Fruit fly (Drosophila melanogaster) whole organism, prepupa: ENCODE results near the gene Pino.

Source experiments
- CG1621 ChIP-seq: fragments of 200-800 bp; sonication (Bioruptor generic); optimal IDR thresholded peaks from 3 replicates; lab custom pipeline; 2018; ENCODE audit warnings: missing biosample characterization, mild to moderate bottlenecking, missing genetic modification characterization
- CG6276 ChIP-seq: fragments of 200-800 bp; sonication (Bioruptor generic); optimal IDR thresholded peaks from 2 replicates; lab custom pipeline; 2017; ENCODE audit warnings: missing biosample characterization, mild to moderate bottlenecking, missing genetic modification characterization
- CG9139 ChIP-seq: fragments of 200-800 bp; sonication (Bioruptor generic); optimal IDR thresholded peaks from 3 replicates; lab custom pipeline; 2017; ENCODE audit warnings: missing biosample characterization, mild to moderate bottlenecking, missing genetic modification characterization
- Eip78C ChIP-seq: fragments of 200-800 bp; sonication (Bioruptor generic); peaks from one replicate; lab custom pipeline; 2016; ENCODE audit warnings: missing biosample characterization, missing genetic modification characterization
- Ets21C ChIP-seq: fragments of 200-800 bp; sonication (Bioruptor generic); optimal IDR thresholded peaks from 3 replicates; lab custom pipeline; 2016; ENCODE audit warnings: missing biosample characterization, missing genetic modification characterization
- Gug ChIP-seq: fragments of 200-800 bp; sonication (Bioruptor generic); IDR thresholded peaks from 2 replicates; pipeline ENCODE4 v1.3.6; 2022; ENCODE audit warnings: missing biosample characterization, missing genetic modification characterization
- Hr4 ChIP-seq: fragments of 200-800 bp; sonication (Bioruptor generic); optimal IDR thresholded peaks from 3 replicates; lab custom pipeline; 2016; ENCODE audit warnings: missing biosample characterization, missing genetic modification characterization
- Sox102F ChIP-seq: fragments of 200-800 bp; sonication (Bioruptor generic); optimal IDR thresholded peaks from 2 replicates; lab custom pipeline; 2016; ENCODE audit warnings: missing biosample characterization, mild to moderate bottlenecking, missing genetic modification characterization
- eg ChIP-seq: fragments of 200-800 bp; sonication (Bioruptor generic); IDR thresholded peaks from 3 replicates; pipeline ENCODE4 v1.3.6; 2022; ENCODE audit warnings: missing biosample characterization, missing genetic modification characterization
- lz ChIP-seq: fragments of 200-800 bp; sonication (Bioruptor generic); optimal IDR thresholded peaks from 3 replicates; lab custom pipeline; 2016; ENCODE audit warnings: missing biosample characterization, missing genetic modification characterization
- net ChIP-seq: fragments of 200-800 bp; sonication (Bioruptor generic); optimal IDR thresholded peaks from 3 replicates; lab custom pipeline; 2016; ENCODE audit warnings: missing biosample characterization, missing genetic modification characterization

DNA sequence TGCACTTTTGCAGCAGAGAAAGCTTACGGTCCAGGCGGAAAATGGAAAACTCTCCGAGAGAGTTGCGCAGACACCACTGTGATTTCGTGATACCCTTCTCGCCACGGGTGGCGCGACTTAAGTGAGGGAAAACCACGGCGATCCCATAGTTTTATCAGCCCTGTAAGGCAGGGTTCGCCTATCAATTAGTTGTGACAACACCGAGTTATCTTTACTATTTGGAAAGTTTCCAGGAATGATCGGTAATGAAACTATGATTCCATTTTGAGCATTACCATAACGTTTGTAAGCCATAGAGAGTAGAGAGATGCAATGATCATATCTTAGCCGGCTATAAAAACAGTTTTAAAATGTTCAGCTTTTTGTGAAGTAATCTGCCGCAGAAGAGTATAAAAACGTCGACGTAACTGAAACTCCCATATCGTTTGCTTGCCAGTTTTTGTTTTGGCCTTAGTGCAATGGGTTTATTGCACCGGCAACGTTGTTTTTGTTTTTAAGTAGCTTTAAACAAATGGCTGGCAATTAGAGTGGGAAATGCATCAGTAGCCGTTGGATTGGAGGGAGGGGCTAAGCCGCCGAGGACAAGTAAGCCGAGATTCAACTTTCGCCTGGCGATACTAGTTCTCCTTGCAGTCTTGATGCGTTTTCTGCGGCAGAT, 28.0 kb upstream of the Pino start:
- TF ChIP-seq CG6276 (GFP tag; lab: Kevin White, UChicago) (no peak), Eip78C (GFP tag; lab: Kevin White, UChicago) (peak; percentile 60), lz (GFP tag; lab: Kevin White, UChicago) (no peak), Hr4 (no peak), CG9139 (GFP tag; lab: Kevin White, UChicago) (no peak), Ets21C (GFP tag; lab: Kevin White, UChicago) (no peak), Gug (no peak), Sox102F (GFP tag; lab: Kevin White, UChicago) (no peak), net (GFP tag; lab: Kevin White, UChicago) (no peak), CG1621 (tag; lab: Kevin White, UChicago) (no peak), eg (no peak)
